Worm (Caenorhabditis elegans) whole organism, L3 larva: ENCODE results near the gene ippk-1.

Experiments used
- R02D3.7 ChIP-seq: fragments of 150-350 bp; optimal IDR thresholded peaks from 2 replicates; lab custom pipeline; 2014; ENCODE audit warnings: missing biosample characterization, missing genetic modification characterization
- ZK546.5 ChIP-seq: sonication (generic microtip); optimal IDR thresholded peaks from 2 replicates; lab custom pipeline; 2017; ENCODE audit warnings: missing biosample characterization, missing genetic modification characterization
- aly-2 ChIP-seq: fragments of 150-350 bp; optimal IDR thresholded peaks from 2 replicates; lab custom pipeline; 2014; ENCODE audit warnings: missing biosample characterization, missing genetic modification characterization
- ama-1 ChIP-seq: fragments of 150-350 bp; optimal IDR thresholded peaks from 2 replicates; lab custom pipeline; 2018
- ceh-16 ChIP-seq: sonication (generic microtip); optimal IDR thresholded peaks from 2 replicates; lab custom pipeline; 2017; ENCODE audit warnings: missing biosample characterization, missing genetic modification characterization
- ceh-28 ChIP-seq: fragments of 150-350 bp; optimal IDR thresholded peaks from 2 replicates; lab custom pipeline; 2014; ENCODE audit warnings: missing biosample characterization, missing genetic modification reagents, missing genetic modification characterization
- ceh-9 ChIP-seq: sonication (generic microtip); optimal IDR thresholded peaks from 2 replicates; lab custom pipeline; 2018; ENCODE audit warnings: missing biosample characterization, missing genetic modification characterization
- egl-27 ChIP-seq: sonication (generic microtip); optimal IDR thresholded peaks from 4 replicates; lab custom pipeline; 2017; ENCODE audit warnings: missing biosample characterization, missing genetic modification reagents, missing genetic modification characterization
- egl-5 ChIP-seq: fragments of 150-350 bp; optimal IDR thresholded peaks from 2 replicates; lab custom pipeline; 2017; ENCODE audit warnings: missing biosample characterization, missing genetic modification reagents, missing genetic modification characterization, inconsistent platforms
- elt-2 ChIP-seq: sonication (generic microtip); optimal IDR thresholded peaks from 2 replicates; lab custom pipeline; 2016; ENCODE audit warnings: missing genetic modification reagents, mild to moderate bottlenecking, missing genetic modification characterization, missing compliant biosample characterization
- elt-3 ChIP-seq, 3 experiments: fragments of 150-350 bp in 1 of 3; sonication (generic microtip) in 2 of 3; optimal IDR thresholded peaks; 2 replicates in 2 of 3; 4 replicates in 1 of 3; lab custom pipeline; 2014 to 2017; ENCODE audit warnings: missing biosample characterization in 3 of 3, missing genetic modification characterization in 3 of 3
- eor-1 ChIP-seq, 2 experiments: fragments of 150-350 bp; optimal IDR thresholded peaks; 2 replicates each; lab custom pipeline; 2014 to 2018; ENCODE audit warnings: missing biosample characterization in 2 of 2, missing genetic modification characterization in 2 of 2
- fkh-10 ChIP-seq: sonication (generic microtip); optimal IDR thresholded peaks from 2 replicates; lab custom pipeline; 2017; ENCODE audit warnings: missing biosample characterization, missing genetic modification reagents, missing genetic modification characterization
- fkh-2 ChIP-seq: fragments of 150-350 bp; optimal IDR thresholded peaks from 2 replicates; lab custom pipeline; 2014; ENCODE audit warnings: missing biosample characterization, missing genetic modification reagents, missing genetic modification characterization
- fos-1 ChIP-seq: fragments of 150-350 bp; optimal IDR thresholded peaks from 2 replicates; lab custom pipeline; 2014; ENCODE audit warnings: missing biosample characterization, missing genetic modification characterization
- hmg-11 ChIP-seq: sonication (generic microtip); optimal IDR thresholded peaks from 2 replicates; lab custom pipeline; 2016; ENCODE audit warnings: missing genetic modification characterization, missing compliant biosample characterization
- lin-15B ChIP-seq: fragments of 150-350 bp; optimal IDR thresholded peaks from 2 replicates; lab custom pipeline; 2014; ENCODE audit warnings: missing biosample characterization, missing genetic modification characterization
- lsy-12 ChIP-seq: sonication (generic microtip); optimal IDR thresholded peaks from 2 replicates; lab custom pipeline; 2016; ENCODE audit warnings: mild to moderate bottlenecking, missing genetic modification characterization, missing compliant biosample characterization
- mdl-1 ChIP-seq: fragments of 150-350 bp; optimal IDR thresholded peaks from 2 replicates; lab custom pipeline; 2014; ENCODE audit warnings: missing biosample characterization, missing genetic modification characterization
- mml-1 ChIP-seq: fragments of 150-350 bp; sonication (generic microtip); optimal IDR thresholded peaks from 3 replicates; lab custom pipeline; 2014; ENCODE audit warnings: missing biosample characterization, missing genetic modification characterization
- nfya-1 ChIP-seq: sonication (generic microtip); optimal IDR thresholded peaks from 2 replicates; lab custom pipeline; 2017; ENCODE audit warnings: missing genetic modification characterization, mild to moderate bottlenecking, missing compliant biosample characterization, antibody characterized with exemption, moderate library complexity; ENCODE audit not compliant: insufficient read depth
- nhr-11 ChIP-seq: fragments of 150-350 bp; optimal IDR thresholded peaks from 2 replicates; lab custom pipeline; 2014; ENCODE audit warnings: missing biosample characterization, missing genetic modification characterization
- nhr-12 ChIP-seq: fragments of 150-350 bp; optimal IDR thresholded peaks from 2 replicates; lab custom pipeline; 2014; ENCODE audit warnings: missing biosample characterization, missing genetic modification characterization
- nhr-25 ChIP-seq: sonication (generic microtip); optimal IDR thresholded peaks from 2 replicates; lab custom pipeline; 2017; ENCODE audit warnings: missing biosample characterization, missing genetic modification characterization
- nhr-28 ChIP-seq: fragments of 150-350 bp; optimal IDR thresholded peaks from 2 replicates; lab custom pipeline; 2014; ENCODE audit warnings: missing biosample characterization, missing genetic modification characterization
- nhr-43 ChIP-seq: sonication (generic microtip); optimal IDR thresholded peaks from 2 replicates; lab custom pipeline; 2016; ENCODE audit warnings: mild to moderate bottlenecking, missing genetic modification characterization, missing compliant biosample characterization; ENCODE audit not compliant: poor library complexity, severe bottlenecking
- nhr-67 ChIP-seq: fragments of 150-350 bp; optimal IDR thresholded peaks from 2 replicates; lab custom pipeline; 2014; ENCODE audit warnings: missing biosample characterization, missing genetic modification characterization
- nhr-77 ChIP-seq: fragments of 150-350 bp; optimal IDR thresholded peaks from 2 replicates; lab custom pipeline; 2014; ENCODE audit warnings: missing biosample characterization, missing genetic modification characterization
- pha-4 ChIP-seq: fragments of 150-350 bp; optimal IDR thresholded peaks from 2 replicates; lab custom pipeline; 2014; ENCODE audit warnings: missing biosample characterization, missing genetic modification reagents, missing genetic modification characterization
- pqm-1 ChIP-seq: fragments of 150-350 bp; optimal IDR thresholded peaks from 2 replicates; lab custom pipeline; 2017; ENCODE audit warnings: missing biosample characterization, missing genetic modification characterization, inconsistent platforms
- sea-2 ChIP-seq: fragments of 150-350 bp; sonication (generic microtip); optimal IDR thresholded peaks from 4 replicates; lab custom pipeline; 2014; ENCODE audit warnings: missing biosample characterization, missing genetic modification reagents, missing genetic modification characterization
- unc-62 ChIP-seq: fragments of 150-350 bp; sonication (generic microtip); optimal IDR thresholded peaks from 4 replicates; lab custom pipeline; 2014; ENCODE audit warnings: missing biosample characterization, missing genetic modification reagents, missing genetic modification characterization
- zag-1 ChIP-seq: fragments of 150-350 bp; optimal IDR thresholded peaks from 2 replicates; lab custom pipeline; 2014; ENCODE audit warnings: missing biosample characterization, missing genetic modification characterization
- ztf-11 ChIP-seq: fragments of 150-350 bp; optimal IDR thresholded peaks from 2 replicates; lab custom pipeline; 2014; ENCODE audit warnings: missing biosample characterization, missing genetic modification characterization

ippk-1 gene

ce11 chrII:12008772-12009171, 33.9 kb upstream of the ippk-1 start, which contains the start of gene glb-29:
glb-29 (plus strand) TSS chrII:12009072.
- TF ChIP-seq nhr-25 (tag; lab: Kevin White, UChicago) (no peak), nhr-12 (tag; lab: Kevin White, UChicago) (no peak)

- TF ChIP-seq sea-2 (GFP tag; lab: Kevin White, UChicago) (no peak), pha-4 (tag; lab: Kevin White, UChicago) (peak; percentile 10), ama-1 (lab: Kevin White, UChicago) (no peak), egl-27 (tag; lab: Kevin White, UChicago) (no peak), nhr-43 (no peak), mdl-1 (tag; lab: Kevin White, UChicago) (no peak), nfya-1 (tag; lab: Kevin White, UChicago) (peak; percentile 15), ceh-28 (no peak), fkh-10 (GFP tag; lab: Kevin White, UChicago) (no peak), eor-1 (tag; optimal IDR thresholded peaks at IDR 0.05; lab: Kevin White, UChicago) (no peak), aly-2 (tag; lab: Kevin White, UChicago) (no peak), elt-3 (tag; optimal IDR thresholded peaks at IDR 0.05; lab: Kevin White, UChicago) (no peak), nhr-25 (tag; lab: Kevin White, UChicago) (no peak), ceh-9 (tag; lab: Kevin White, UChicago) (no peak), ztf-11 (tag; lab: Kevin White, UChicago) (no peak), nhr-11 (tag; lab: Kevin White, UChicago) (no peak), fkh-2 (tag; lab: Kevin White, UChicago) (no peak), egl-5 (tag; lab: Kevin White, UChicago) (no peak), ceh-16 (tag; lab: Kevin White, UChicago) (no peak), hmg-11 (tag; lab: Kevin White, UChicago) (peak; percentile 34), mml-1 (tag; lab: Kevin White, UChicago) (no peak), nhr-77 (tag; lab: Kevin White, UChicago) (no peak), fos-1 (tag; lab: Kevin White, UChicago) (no peak), lsy-12 (tag; lab: Kevin White, UChicago) (no peak), lin-15B (peak; percentile 4), R02D3.7 (no peak)
Measured at ce11 chrII:12023315-12023878, 19.3 kb upstream of the ippk-1 start, which contains the start of gene Y17G7B.12. Y17G7B.12 (plus strand) TSS chrII:12023861.

ce11 chrII:12027697-12028245, 14.9 kb upstream of the ippk-1 start, which contains the start of gene Y17G7B.8:
Y17G7B.8 (minus strand) TSS chrII:12027747.
- TF ChIP-seq elt-2 = peak; percentile 84
- TF ChIP-seq ceh-28 = peak; percentile 10
- TF ChIP-seq egl-5 (tag; lab: Kevin White, UChicago) = no peak
- peak; percentile 91 for TF ChIP-seq pha-4 (tag; lab: Kevin White, UChicago)
- no peak for TF ChIP-seq nhr-12 (tag; lab: Kevin White, UChicago)
- peak; percentile 48 for TF ChIP-seq pqm-1 (tag; lab: Kevin White, UChicago)
- TF ChIP-seq, all 47 proteins: peak for 4

- TF ChIP-seq ceh-28 = peak; percentile 47
- TF ChIP-seq R02D3.7 = no peak
- TF ChIP-seq, all 47 proteins: peak for 1
Measured at ce11 chrII:12028707-12029106, 14.0 kb upstream of the ippk-1 start.

- TF ChIP-seq ztf-11 (tag; lab: Kevin White, UChicago) = no peak
- TF ChIP-seq nhr-28 (tag; lab: Kevin White, UChicago) = no peak
- no peak for TF ChIP-seq ceh-16 (tag; lab: Kevin White, UChicago)
- TF ChIP-seq eor-1 (tag; optimal IDR thresholded peaks at IDR 0.05; lab: Kevin White, UChicago) = no peak
- no peak for TF ChIP-seq ZK546.5 (tag; lab: Kevin White, UChicago)
- TF ChIP-seq nhr-43 = no peak
- no peak for TF ChIP-seq mml-1 (tag; lab: Kevin White, UChicago)
- TF ChIP-seq lin-15B = no peak
- no peak for TF ChIP-seq ceh-9 (tag; lab: Kevin White, UChicago)
- TF ChIP-seq nfya-1 (tag; lab: Kevin White, UChicago) = no peak
- no peak for TF ChIP-seq fos-1 (tag; lab: Kevin White, UChicago)
- TF ChIP-seq nhr-25 (tag; lab: Kevin White, UChicago) = no peak
- TF ChIP-seq unc-62 = no peak
- no peak for TF ChIP-seq zag-1
- TF ChIP-seq nhr-67 (tag; lab: Kevin White, UChicago) = no peak
Measured at ce11 chrII:12036075-12036474, 6.6 kb upstream of the ippk-1 start.
